Worm (Caenorhabditis elegans): ENCODE results near the gene Y97E10AR.2.

- TF ChIP-seq lsy-12 (tag; optimal IDR thresholded peaks at IDR 0.05) (no peak), egl-5 (tag; optimal IDR thresholded peaks at IDR 0.05) (no peak), aly-2 (tag; optimal IDR thresholded peaks at IDR 0.05) (no peak), nhr-77 (tag; optimal IDR thresholded peaks at IDR 0.05) (no peak), ceh-16 (tag; optimal IDR thresholded peaks at IDR 0.05) (no peak), skn-1 (tag; optimal IDR thresholded peaks at IDR 0.05) (no peak), pha-4 (tag; optimal IDR thresholded peaks at IDR 0.05) (no peak), elt-2 (tag; optimal IDR thresholded peaks at IDR 0.05) (no peak), unc-62 (GFP tag; optimal IDR thresholded peaks at IDR 0.05) (no peak), ama-1 (optimal IDR thresholded peaks at IDR 0.05) (no peak), tbx-2 (tag; optimal IDR thresholded peaks at IDR 0.05) (no peak), ceh-82 (tag; optimal IDR thresholded peaks at IDR 0.05) (no peak), fkh-10 (GFP tag; optimal IDR thresholded peaks at IDR 0.05) (no peak), jun-1 (tag; optimal IDR thresholded peaks at IDR 0.05) (no peak)
These were observed 813 bp upstream of the Y97E10AR.2 start for ce11 chrV:7995165-7995564.
